Worm (Caenorhabditis elegans) whole organism, midembryonic: ENCODE results near the gene T09A12.8.

ENCODE experiments used
- T22C8.4 ChIP-seq: fragments of 200-800 bp; sonication (Bioruptor generic); IDR thresholded peaks from 2 replicates; pipeline ENCODE4 v1.3.6; 2022; ENCODE audit warnings: missing genetic modification characterization, missing compliant biosample characterization
- cog-1 ChIP-seq: sonication (generic microtip); optimal IDR thresholded peaks from 2 replicates; lab custom pipeline; 2016; ENCODE audit warnings: missing genetic modification characterization, missing compliant biosample characterization
- flt-1 ChIP-seq: fragments of 200-800 bp; sonication (Bioruptor generic); IDR thresholded peaks from 2 replicates; pipeline ENCODE4 v1.3.6; 2022; ENCODE audit warnings: missing genetic modification characterization, missing compliant biosample characterization
- klf-2 ChIP-seq: fragments of 200-800 bp; sonication (Bioruptor generic); conservative IDR thresholded peaks from 2 replicates; pipeline ENCODE4 v1.3.6; 2022; ENCODE audit warnings: missing genetic modification reagents, missing genetic modification characterization, missing compliant biosample characterization
- med-1 ChIP-seq: sonication (generic microtip); optimal IDR thresholded peaks from 2 replicates; lab custom pipeline; 2017; ENCODE audit warnings: missing genetic modification characterization, mild to moderate bottlenecking, missing compliant biosample characterization, antibody characterized with exemption, missing genetic modification reagents; ENCODE audit not compliant: insufficient read depth
- ref-1 ChIP-seq: fragments of 200-800 bp; sonication (Bioruptor generic); conservative IDR thresholded peaks from 2 replicates; pipeline ENCODE4 v1.3.6; 2022; ENCODE audit warnings: missing genetic modification reagents, missing genetic modification characterization, missing compliant biosample characterization
- tab-1 ChIP-seq: fragments of 200-800 bp; sonication (Bioruptor generic); IDR thresholded peaks from 2 replicates; pipeline ENCODE4 v1.3.6; 2022; ENCODE audit warnings: missing genetic modification characterization, missing compliant biosample characterization
- ztf-23 ChIP-seq: fragments of 200-800 bp; sonication (Bioruptor generic); IDR thresholded peaks from 2 replicates; pipeline ENCODE4 v1.3.6; 2022; ENCODE audit warnings: missing genetic modification reagents, missing genetic modification characterization, missing compliant biosample characterization
- ztf-29 ChIP-seq: fragments of 200-800 bp; sonication (Bioruptor generic); IDR thresholded peaks from 2 replicates; pipeline ENCODE4 v1.3.6; 2022; ENCODE audit warnings: missing genetic modification reagents, missing genetic modification characterization, missing compliant biosample characterization

The T09A12.8 gene

DNA sequence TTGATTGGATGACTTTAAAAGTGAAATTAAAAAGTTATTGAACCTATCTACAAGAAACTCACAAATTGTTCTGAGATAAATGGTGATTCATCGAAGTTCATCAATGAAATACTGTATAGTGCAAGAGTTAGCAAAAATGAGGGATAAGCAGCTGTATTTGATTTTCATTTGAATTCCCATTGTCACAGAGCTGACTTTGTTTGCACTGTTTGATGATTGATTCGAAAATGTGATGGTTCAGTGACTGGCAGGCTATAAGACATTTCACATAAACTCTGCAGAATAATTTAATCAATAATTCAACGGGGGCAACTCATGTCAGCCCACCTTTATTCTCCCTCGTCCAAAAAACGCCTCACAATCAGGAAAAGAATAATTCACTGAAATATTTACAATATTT lies at the start of gene T09A12.8:
Gene T09A12.8 (minus strand): TSS at position 101 of the 400 bp plus-strand sequence.
- TF ChIP-seq tab-1 (GFP tag; lab: Robert Waterston, UW) = no peak
- TF ChIP-seq ref-1 (GFP tag; lab: Robert Waterston, UW) = no peak
- TF ChIP-seq ztf-29 (GFP tag; lab: Robert Waterston, UW) = no peak
- no peak for TF ChIP-seq klf-2 (GFP tag; lab: Robert Waterston, UW)
- TF ChIP-seq cog-1 (tag; lab: Kevin White, UChicago) = no peak
- TF ChIP-seq med-1 (GFP tag; lab: Kevin White, UChicago) = no peak
- no peak for TF ChIP-seq flt-1
- no peak for TF ChIP-seq ztf-23 (GFP tag; lab: Robert Waterston, UW)
- TF ChIP-seq T22C8.4 (GFP tag; lab: Robert Waterston, UW) = no peak

DNA sequence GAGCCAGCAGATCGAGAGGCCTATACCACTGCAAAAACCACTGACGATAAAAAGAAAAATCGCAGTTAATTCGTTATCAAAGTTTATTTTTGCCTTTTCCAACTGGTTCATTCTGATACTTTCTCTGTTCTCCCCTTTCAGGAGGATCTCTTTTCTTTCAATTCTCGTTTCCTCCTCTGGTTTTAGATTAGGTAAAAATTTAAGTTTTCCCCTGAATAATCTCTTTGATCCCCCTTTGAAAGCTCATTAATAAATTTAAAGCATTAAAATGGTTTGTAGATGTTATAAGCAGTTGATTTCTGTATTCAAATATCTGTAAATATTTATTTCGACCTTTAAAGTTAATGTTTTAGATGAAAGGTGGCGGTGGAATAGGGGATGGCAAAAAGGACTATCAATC lies 47.7 kb upstream of the T09A12.8 start, which contains the start of gene K07H8.2:
Gene K07H8.2 (plus strand): TSS at position 301 of the 400 bp plus-strand sequence.
- no peak for TF ChIP-seq cog-1 (tag; lab: Kevin White, UChicago)
- TF ChIP-seq flt-1 = no peak
- no peak for TF ChIP-seq ztf-29 (GFP tag; lab: Robert Waterston, UW)
- TF ChIP-seq med-1 (GFP tag; lab: Kevin White, UChicago) = no peak
- TF ChIP-seq tab-1 (GFP tag; lab: Robert Waterston, UW) = no peak
- TF ChIP-seq klf-2 (GFP tag; lab: Robert Waterston, UW) = no peak
- no peak for TF ChIP-seq ref-1 (GFP tag; lab: Robert Waterston, UW)
- no peak for TF ChIP-seq ztf-23 (GFP tag; lab: Robert Waterston, UW)
- TF ChIP-seq T22C8.4 (GFP tag; lab: Robert Waterston, UW) = no peak

DNA sequence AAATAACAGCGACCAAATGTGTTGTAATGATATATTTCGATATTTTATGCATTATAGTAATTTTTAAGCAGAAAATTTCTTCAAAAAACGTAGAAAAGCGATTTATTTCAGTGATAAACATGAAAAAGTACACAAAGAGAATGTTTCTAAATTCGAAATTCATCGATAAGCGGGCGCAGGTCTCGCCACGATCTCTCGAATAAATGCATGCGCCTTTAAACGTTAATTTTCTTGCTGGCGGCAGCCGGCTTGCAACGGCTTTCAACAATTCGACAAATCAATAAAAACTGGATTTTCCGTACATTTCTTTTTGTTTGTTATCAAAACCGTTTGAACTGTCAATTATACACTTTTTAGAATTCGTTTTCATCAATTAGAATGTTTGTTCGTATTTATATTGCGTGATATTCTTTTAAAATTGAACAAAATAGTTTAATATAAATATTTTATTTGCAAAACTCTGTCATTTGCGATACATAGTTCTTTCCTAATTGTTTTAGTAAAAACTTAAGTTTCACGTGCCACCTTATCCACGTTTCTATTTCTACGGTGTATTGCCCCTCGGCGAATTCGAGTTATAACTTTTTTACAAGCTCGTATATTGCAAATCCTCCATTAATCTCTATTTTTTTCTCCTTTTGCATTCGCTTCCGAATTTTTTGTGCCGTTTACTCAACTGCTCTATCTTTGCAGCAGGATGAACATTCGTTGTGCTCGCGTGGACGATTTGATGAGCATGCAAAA lies 46.3 kb upstream of the T09A12.8 start, which contains the start of gene daf-31:
Gene daf-31 (plus strand): TSS at position 694 of the 744 bp plus-strand sequence.
- no peak for TF ChIP-seq ref-1 (GFP tag; lab: Robert Waterston, UW)
- 0 out of 2 replicates have a peak, but pooled peaks have one; percentile 39 for TF ChIP-seq ztf-29 (GFP tag; lab: Robert Waterston, UW)

DNA sequence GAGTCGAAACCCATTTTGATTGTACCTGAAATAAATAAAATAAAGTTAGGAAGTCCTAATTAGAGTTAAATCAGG lies 45.8 kb upstream of the T09A12.8 start, which contains the start of gene nucl-1:
Gene nucl-1 (minus strand): TSS at position 26 of the 75 bp plus-strand sequence.
- TF ChIP-seq ztf-29 (GFP tag; lab: Robert Waterston, UW) = no peak
- no peak for TF ChIP-seq med-1 (GFP tag; lab: Kevin White, UChicago)
- TF ChIP-seq ref-1 (GFP tag; lab: Robert Waterston, UW) = no peak
- TF ChIP-seq klf-2 (GFP tag; lab: Robert Waterston, UW) = no peak
- no peak for TF ChIP-seq tab-1 (GFP tag; lab: Robert Waterston, UW)
- TF ChIP-seq ztf-23 (GFP tag; lab: Robert Waterston, UW) = no peak
- TF ChIP-seq T22C8.4 (GFP tag; lab: Robert Waterston, UW) = no peak
- no peak for TF ChIP-seq flt-1
- no peak for TF ChIP-seq cog-1 (tag; lab: Kevin White, UChicago)

DNA sequence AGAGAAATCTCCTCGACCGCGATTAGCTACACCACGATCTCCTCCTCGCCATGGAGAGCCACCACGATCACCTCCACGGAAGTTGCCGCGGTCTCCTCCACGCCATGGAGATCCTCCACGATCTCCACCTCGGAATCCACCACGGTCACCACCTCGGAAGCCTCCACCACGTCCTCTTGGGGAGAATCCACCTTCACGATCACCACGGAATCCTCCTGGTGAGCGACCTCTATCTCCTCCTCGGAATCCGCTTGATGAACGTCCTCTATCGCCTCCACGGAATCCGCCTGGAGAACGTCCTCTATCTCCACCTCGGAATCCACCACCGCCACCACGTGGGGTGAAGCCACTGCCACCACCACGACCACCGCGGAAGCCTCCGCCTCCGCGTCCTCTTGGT lies 45.6 kb upstream of the T09A12.8 start:
- no peak for TF ChIP-seq cog-1 (tag; lab: Kevin White, UChicago)
- no peak for TF ChIP-seq ztf-29 (GFP tag; lab: Robert Waterston, UW)
- no peak for TF ChIP-seq tab-1 (GFP tag; lab: Robert Waterston, UW)
- TF ChIP-seq ref-1 (GFP tag; lab: Robert Waterston, UW) = no peak

DNA sequence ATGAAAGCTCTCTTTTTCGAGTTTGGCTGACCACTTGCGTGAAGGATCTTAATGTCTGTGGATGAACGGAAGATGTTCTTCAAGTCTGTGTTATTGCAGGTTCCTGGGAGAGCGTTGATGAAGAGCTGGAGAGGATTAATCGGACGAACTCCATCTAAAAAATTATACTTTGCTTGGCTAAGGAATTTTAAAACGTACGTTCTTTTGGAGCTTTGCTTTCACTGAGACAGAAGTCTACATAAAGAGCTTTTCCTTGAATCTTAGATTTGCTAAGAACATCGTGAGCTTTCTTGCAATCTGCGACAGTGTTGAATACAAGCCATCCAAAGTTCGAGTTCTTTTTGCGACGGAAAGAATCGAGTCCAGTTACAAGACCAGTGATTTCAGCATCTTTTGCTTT lies 43.8 kb upstream of the T09A12.8 start:
- TF ChIP-seq flt-1 (no peak), cog-1 (tag; lab: Kevin White, UChicago) (no peak), ref-1 (GFP tag; lab: Robert Waterston, UW) (no peak), ztf-23 (GFP tag; lab: Robert Waterston, UW) (no peak), tab-1 (GFP tag; lab: Robert Waterston, UW) (no peak), klf-2 (GFP tag; lab: Robert Waterston, UW) (no peak)

DNA sequence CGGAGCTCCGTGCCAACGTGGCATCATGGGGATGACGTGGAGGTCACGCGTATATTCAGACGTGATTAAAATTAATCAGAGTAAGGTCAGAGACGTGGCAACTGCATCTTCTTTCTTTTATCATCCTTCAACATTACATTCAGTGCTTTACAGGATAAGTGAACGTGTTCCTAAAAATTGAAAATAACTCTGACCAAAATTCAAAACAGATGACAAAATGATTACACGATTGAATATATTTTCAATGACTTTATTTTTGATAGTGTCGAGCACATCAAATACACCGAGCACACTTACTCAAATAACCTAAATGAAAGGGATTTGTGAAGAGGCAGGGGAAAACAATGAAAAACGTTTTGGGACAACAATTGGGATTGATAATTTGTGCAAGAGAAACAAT lies 42.9 kb upstream of the T09A12.8 start, which contains the start of gene K07H8.9:
Gene K07H8.9 (minus strand): TSS at position 125 of the 400 bp plus-strand sequence.
- no peak for TF ChIP-seq klf-2 (GFP tag; lab: Robert Waterston, UW)
- TF ChIP-seq tab-1 (GFP tag; lab: Robert Waterston, UW) = no peak
- no peak for TF ChIP-seq med-1 (GFP tag; lab: Kevin White, UChicago)
- no peak for TF ChIP-seq ref-1 (GFP tag; lab: Robert Waterston, UW)
- TF ChIP-seq T22C8.4 (GFP tag; lab: Robert Waterston, UW) = no peak
- no peak for TF ChIP-seq cog-1 (tag; lab: Kevin White, UChicago)
- TF ChIP-seq flt-1 = no peak
- TF ChIP-seq ztf-29 (GFP tag; lab: Robert Waterston, UW) = no peak
- no peak for TF ChIP-seq ztf-23 (GFP tag; lab: Robert Waterston, UW)

DNA sequence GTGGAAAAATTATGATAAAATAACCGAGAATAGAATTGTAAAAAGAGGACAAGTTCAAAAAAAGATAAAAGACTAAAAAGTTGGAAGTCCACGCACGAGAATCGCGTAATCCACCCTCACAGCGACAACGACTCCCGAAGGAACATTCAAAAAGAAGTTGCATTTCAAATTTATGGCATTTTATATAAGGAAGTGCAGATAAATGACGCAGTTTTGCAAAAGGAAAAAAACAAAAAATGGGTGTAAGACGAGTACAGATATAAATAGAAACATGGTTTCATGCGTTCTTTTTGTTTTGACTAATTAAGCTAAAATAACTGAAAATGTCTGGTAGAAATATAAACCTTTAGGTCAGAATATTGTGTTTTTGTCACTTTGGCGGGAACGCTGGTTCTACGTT lies 39.7 kb upstream of the T09A12.8 start:
- TF ChIP-seq klf-2 (GFP tag; lab: Robert Waterston, UW) (no peak), T22C8.4 (GFP tag; lab: Robert Waterston, UW) (no peak), tab-1 (GFP tag; lab: Robert Waterston, UW) (no peak)

DNA sequence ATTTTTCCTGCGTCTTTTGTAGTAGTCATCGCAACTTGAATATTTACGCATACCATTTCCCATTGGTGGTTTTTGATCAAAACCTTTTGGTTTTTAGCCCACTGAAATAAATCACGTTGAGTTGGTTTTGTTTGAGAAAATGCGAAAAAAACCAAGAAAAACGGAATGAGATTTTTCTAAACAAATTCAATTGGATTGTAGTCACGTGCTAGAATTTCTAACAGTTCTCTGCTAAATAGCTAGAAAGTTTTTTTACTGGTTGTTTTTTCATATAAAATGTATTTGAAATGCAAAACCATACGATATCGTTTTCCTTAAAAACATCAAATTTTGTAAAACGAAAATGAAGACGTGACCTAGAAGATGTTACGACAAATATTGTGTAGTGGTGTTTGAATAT lies 33.1 kb upstream of the T09A12.8 start, which contains the start of gene K07H8.12:
Gene K07H8.12 (minus strand): TSS at position 101 of the 400 bp plus-strand sequence.
- TF ChIP-seq flt-1 (no peak), ref-1 (GFP tag; lab: Robert Waterston, UW) (no peak), T22C8.4 (GFP tag; lab: Robert Waterston, UW) (no peak), med-1 (GFP tag; lab: Kevin White, UChicago) (no peak), cog-1 (tag; lab: Kevin White, UChicago) (no peak), klf-2 (GFP tag; lab: Robert Waterston, UW) (no peak), tab-1 (GFP tag; lab: Robert Waterston, UW) (no peak), ztf-29 (GFP tag; lab: Robert Waterston, UW) (no peak), ztf-23 (GFP tag; lab: Robert Waterston, UW) (no peak)
